Worm (Caenorhabditis elegans): ENCODE measurements around the gene lgc-26.

ce11 chrV:298395-298794 lies 30.3 kb downstream of the lgc-26 start:
- TF ChIP-seq mep-1 (tag; optimal IDR thresholded peaks at IDR 0.05) (no peak), nhr-77 (tag; optimal IDR thresholded peaks at IDR 0.05) (no peak), aha-1 (tag; optimal IDR thresholded peaks at IDR 0.05) (no peak)

All from whole organism, L1 larva.